Worm (Caenorhabditis elegans): ENCODE data around the gene cah-2.
A peak's percentile ranks its signal among the peaks of the same experiment; 100 is the strongest.

Gene cah-2

DNA sequence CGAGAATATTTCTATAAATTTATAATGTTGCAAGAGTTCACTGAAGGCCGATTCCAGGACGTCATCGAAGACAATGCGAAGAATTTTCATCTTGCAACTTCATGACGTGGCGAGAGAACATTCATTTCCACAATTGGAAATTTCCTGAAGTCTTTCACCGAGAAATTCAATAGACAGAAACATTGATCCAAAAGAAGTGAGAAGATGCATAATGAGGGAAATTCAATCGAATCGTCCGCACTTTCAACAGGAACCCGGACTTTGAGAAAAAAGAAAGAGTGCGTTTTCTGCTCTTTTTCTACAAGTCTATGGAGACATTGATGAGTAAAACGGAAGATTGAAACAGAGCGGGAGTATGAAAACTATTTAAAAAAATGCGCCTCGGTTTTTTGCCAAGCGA, 13.6 kb downstream of the cah-2 start:
- TF ChIP-seq sma-3 (GFP tag; optimal IDR thresholded peaks at IDR 0.05) (no peak), lsy-2 (tag; optimal IDR thresholded peaks at IDR 0.05) (no peak), Y55F3AM.14 (GFP tag; optimal IDR thresholded peaks at IDR 0.05) (no peak), nhr-23 (tag; optimal IDR thresholded peaks at IDR 0.05) (no peak), alr-1 (tag; optimal IDR thresholded peaks at IDR 0.05) (no peak), snpc-4 (tag; optimal IDR thresholded peaks at IDR 0.05) (no peak), nhr-10 (tag; optimal IDR thresholded peaks at IDR 0.05) (no peak), nhr-11 (tag; optimal IDR thresholded peaks at IDR 0.05) (no peak)

DNA sequence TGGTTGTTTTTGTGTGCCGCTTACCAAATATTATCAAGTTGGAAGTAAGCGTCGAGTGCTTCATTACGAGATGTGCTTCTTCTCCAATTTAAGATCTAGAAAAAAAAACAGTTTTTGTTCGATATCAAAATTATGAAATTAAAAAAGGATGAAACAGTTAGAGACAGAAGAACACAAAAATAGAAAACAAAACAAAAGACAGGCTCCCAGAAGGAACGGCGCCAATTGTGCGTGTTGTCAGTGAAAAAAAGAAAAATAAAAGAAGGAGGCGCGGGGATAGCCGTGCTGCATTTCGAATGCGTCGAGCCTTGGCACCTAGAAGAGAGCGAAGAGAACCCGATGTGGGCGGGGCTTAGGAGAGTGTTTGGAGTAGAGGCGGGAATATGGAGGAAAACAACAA, 17.4 kb downstream of the cah-2 start, which contains the start of gene sro-1:
TSS of gene sro-1 (minus strand) at position 101 of the 400 bp plus-strand sequence.
- no peak for TF ChIP-seq sma-9 (GFP tag; optimal IDR thresholded peaks at IDR 0.05)
- no peak for TF ChIP-seq sma-9 (tag; optimal IDR thresholded peaks at IDR 0.05)
- TF ChIP-seq nhr-6 (tag; optimal IDR thresholded peaks at IDR 0.05), result no peak
- no peak for TF ChIP-seq alr-1 (tag; optimal IDR thresholded peaks at IDR 0.05)
- TF ChIP-seq unc-55 (GFP tag; optimal IDR thresholded peaks at IDR 0.05), result peak; percentile 8
- TF ChIP-seq gmeb-1 (tag; optimal IDR thresholded peaks at IDR 0.05), result no peak

DNA sequence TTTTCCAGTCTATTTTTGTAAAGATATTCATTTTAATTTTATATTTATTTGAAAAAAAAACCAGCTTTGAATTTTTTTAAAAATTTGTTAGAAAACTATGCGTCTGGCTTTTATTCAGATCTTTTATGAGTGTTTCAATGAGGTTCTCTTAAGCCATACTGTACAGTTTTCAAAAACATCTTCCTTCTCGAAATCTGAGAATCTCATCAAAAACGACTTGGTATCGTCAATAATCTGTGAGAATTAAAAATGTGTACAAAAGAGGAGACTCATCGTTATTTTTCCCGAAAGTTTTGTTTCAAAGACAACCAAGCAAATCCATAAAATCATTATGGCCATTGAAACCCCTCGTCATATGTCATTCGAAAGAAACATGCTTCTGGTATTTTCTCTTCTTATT, 23.7 kb downstream of the cah-2 start, which contains the start of gene D1022.2:
TSS of gene D1022.2 (plus strand) at position 301 of the 400 bp plus-strand sequence.
- TF ChIP-seq nhr-21 (tag; optimal IDR thresholded peaks at IDR 0.05) (no peak), snpc-4 (tag; optimal IDR thresholded peaks at IDR 0.05) (no peak), nhr-12 (tag; optimal IDR thresholded peaks at IDR 0.05) (no peak), ztf-11 (tag; optimal IDR thresholded peaks at IDR 0.05) (no peak), unc-39 (tag; optimal IDR thresholded peaks at IDR 0.05) (no peak), lin-11 (tag; optimal IDR thresholded peaks at IDR 0.05) (no peak), dmd-4 (tag; optimal IDR thresholded peaks at IDR 0.05) (no peak), egl-27 (tag; optimal IDR thresholded peaks at IDR 0.05) (no peak)

- TF ChIP-seq nhr-25 (tag; optimal IDR thresholded peaks at IDR 0.05), result no peak
- TF ChIP-seq snpc-4 (tag; optimal IDR thresholded peaks at IDR 0.05), result no peak
- no peak for TF ChIP-seq mab-5 (tag; optimal IDR thresholded peaks at IDR 0.05)
- no peak for TF ChIP-seq nhr-11 (tag; optimal IDR thresholded peaks at IDR 0.05)
- no peak for TF ChIP-seq ztf-4 (tag; optimal IDR thresholded peaks at IDR 0.05)
- TF ChIP-seq nhr-21 (tag; optimal IDR thresholded peaks at IDR 0.05), result no peak
- TF ChIP-seq fos-1 (tag; optimal IDR thresholded peaks at IDR 0.05), result no peak
- TF ChIP-seq nhr-77 (tag; optimal IDR thresholded peaks at IDR 0.05), result no peak
- no peak for TF ChIP-seq unc-62 (GFP tag; optimal IDR thresholded peaks at IDR 0.05)
- no peak for TF ChIP-seq sma-3 (GFP tag; optimal IDR thresholded peaks at IDR 0.05)
- no peak for TF ChIP-seq elt-3 (tag; optimal IDR thresholded peaks at IDR 0.05)
- no peak for TF ChIP-seq lin-13 (GFP tag; optimal IDR thresholded peaks at IDR 0.05)
Measured at ce11 chrII:7458706-7459105, 24.2 kb downstream of the cah-2 start, which contains the start of gene D1022.5. Gene D1022.5 (minus strand): TSS chrII:7458806.

- TF ChIP-seq gmeb-1 (tag; optimal IDR thresholded peaks at IDR 0.05), result peak; percentile 37
- peak; percentile 33 for TF ChIP-seq C34F6.9 (tag; optimal IDR thresholded peaks at IDR 0.05)
- peak; percentile 57 for TF ChIP-seq fos-1 (tag; optimal IDR thresholded peaks at IDR 0.05)
- TF ChIP-seq F13H6.1 (tag; optimal IDR thresholded peaks at IDR 0.05), result no peak
- no peak for TF ChIP-seq ceh-16 (tag; optimal IDR thresholded peaks at IDR 0.05)
- TF ChIP-seq nhr-237 (tag; optimal IDR thresholded peaks at IDR 0.05), result no peak
- TF ChIP-seq crh-2 (tag; optimal IDR thresholded peaks at IDR 0.05), result peak; percentile 38
- TF ChIP-seq sma-9 (GFP tag; optimal IDR thresholded peaks at IDR 0.05), result peak; percentile 68
- TF ChIP-seq sma-9 (tag; optimal IDR thresholded peaks at IDR 0.05), result no peak
- peak; percentile 56 for TF ChIP-seq blmp-1 (tag; optimal IDR thresholded peaks at IDR 0.05; ENCODE audit: insufficient read depth)
Measured at ce11 chrII:7457210-7457609, 25.7 kb downstream of the cah-2 start, which contains the start of gene D1022.4. Gene D1022.4 (minus strand): TSS chrII:7457292.

- TF ChIP-seq F13H6.1 (tag; optimal IDR thresholded peaks at IDR 0.05), result no peak
- no peak for TF ChIP-seq ztf-1 (GFP tag; conservative IDR thresholded peaks at IDR 0.05)
- TF ChIP-seq aly-2 (tag; optimal IDR thresholded peaks at IDR 0.05), result no peak
- no peak for TF ChIP-seq gmeb-1 (tag; optimal IDR thresholded peaks at IDR 0.05)
- no peak for TF ChIP-seq nhr-11 (tag; optimal IDR thresholded peaks at IDR 0.05)
- no peak for TF ChIP-seq mbf-1 (tag; optimal IDR thresholded peaks at IDR 0.05)
- no peak for TF ChIP-seq lin-39 (tag; optimal IDR thresholded peaks at IDR 0.05)
- no peak for TF ChIP-seq C34F6.9 (tag; optimal IDR thresholded peaks at IDR 0.05)
- no peak for TF ChIP-seq peb-1 (tag; optimal IDR thresholded peaks at IDR 0.05)
- no peak for TF ChIP-seq nhr-129 (tag; optimal IDR thresholded peaks at IDR 0.05)
Measured at ce11 chrII:7456184-7456583, 26.7 kb downstream of the cah-2 start, which contains the start of gene D1022.3. Gene D1022.3 (minus strand): TSS chrII:7456284.

All from whole organism, L2 larva.